Fruit fly (Drosophila melanogaster): Measurements from ENCODE around the gene xit.

xit gene

DNA sequence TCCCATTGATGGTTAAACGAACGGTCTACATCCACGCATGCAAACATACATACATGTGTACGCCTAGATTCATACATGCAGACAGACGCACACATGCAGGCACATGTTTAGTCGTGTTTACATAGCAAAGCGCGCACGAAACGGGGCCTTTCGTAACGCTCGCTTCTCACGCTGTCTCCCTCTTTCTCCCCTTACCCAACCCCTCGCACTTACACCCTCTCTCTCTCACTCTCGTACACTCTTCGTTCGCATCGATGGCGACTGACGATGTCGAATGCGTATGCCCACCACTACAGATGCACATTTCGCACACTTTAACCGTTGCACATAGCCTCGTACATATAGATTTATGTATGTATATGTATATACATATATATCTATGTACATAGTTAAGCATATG is 45.2 kb downstream of the xit start (continued):
- TF ChIP-seq tap (tag; optimal IDR thresholded peaks at IDR 0.05) (peak; percentile 26), CG4328 (GFP tag; optimal IDR thresholded peaks at IDR 0.05) (peak; percentile 38), Sox100B (GFP tag; optimal IDR thresholded peaks at IDR 0.05) (no peak), knrl (GFP tag; IDR thresholded peaks at IDR 0.05; ENCODE audit: partially characterized antibody) (no peak), Vsx1 (GFP tag; optimal IDR thresholded peaks at IDR 0.05) (no peak), ash1 (GFP tag; optimal IDR thresholded peaks at IDR 0.05) (peak; percentile 72), CG10209 (GFP tag; optimal IDR thresholded peaks at IDR 0.05) (no peak), zf30C (GFP tag; optimal IDR thresholded peaks at IDR 0.05) (no peak), CG8281 (tag; optimal IDR thresholded peaks at IDR 0.05) (no peak), CG1602 (GFP tag; optimal IDR thresholded peaks at IDR 0.05) (no peak), jumu (GFP tag; optimal IDR thresholded peaks at IDR 0.05) (no peak), Med (GFP tag) (peak; percentile 51), TFAM (GFP tag; optimal IDR thresholded peaks at IDR 0.05) (no peak), row (GFP tag; IDR thresholded peaks at IDR 0.05) (0 out of 3 replicates have a peak, but pooled peaks have one; percentile 17), Mes4 (GFP tag; optimal IDR thresholded peaks at IDR 0.05) (no peak), kni (GFP tag; optimal IDR thresholded peaks at IDR 0.05) (peak; percentile 86), HLHmδ (GFP tag; optimal IDR thresholded peaks at IDR 0.05) (peak; percentile 45), sug (tag; optimal IDR thresholded peaks at IDR 0.05) (peak; percentile 16), toy (GFP tag; IDR thresholded peaks at IDR 0.05) (no peak), CG14860 (GFP tag; IDR thresholded peaks at IDR 0.05; ENCODE audit: partially characterized antibody) (no peak), lilli (GFP tag; optimal IDR thresholded peaks at IDR 0.05) (no peak), pho (GFP tag; optimal IDR thresholded peaks at IDR 0.05) (no peak), CG8478 (optimal IDR thresholded peaks at IDR 0.05) (peak; percentile 89), D19A (tag; optimal IDR thresholded peaks at IDR 0.05) (peak; percentile 13), ara (GFP tag; IDR thresholded peaks at IDR 0.05) (no peak), nerfin-1 (tag; optimal IDR thresholded peaks at IDR 0.05) (peak; percentile 21), pb (GFP tag; optimal IDR thresholded peaks at IDR 0.05) (no peak), CG11093 (GFP tag; IDR thresholded peaks at IDR 0.05) (no peak), Xrp1 (GFP tag; IDR thresholded peaks at IDR 0.05) (no peak), CG2875 (GFP tag; optimal IDR thresholded peaks at IDR 0.05) (no peak), CG3407 (GFP tag; optimal IDR thresholded peaks at IDR 0.05) (no peak), CG1792 (GFP tag; optimal IDR thresholded peaks at IDR 0.05) (no peak), corto (GFP tag; optimal IDR thresholded peaks at IDR 0.05) (no peak), CG4360 (GFP tag; IDR thresholded peaks at IDR 0.05) (peak; percentile 19; the same call in 1 of the 2 replicates), CG11696 (GFP tag; IDR thresholded peaks at IDR 0.05) (no peak), exex (tag; optimal IDR thresholded peaks at IDR 0.05) (no peak), CG17328 (GFP tag; IDR thresholded peaks at IDR 0.05) (no peak), CG12155 (GFP tag; optimal IDR thresholded peaks at IDR 0.05) (no peak), CG12071 (GFP tag; optimal IDR thresholded peaks at IDR 0.05) (peak; percentile 36)

DNA sequence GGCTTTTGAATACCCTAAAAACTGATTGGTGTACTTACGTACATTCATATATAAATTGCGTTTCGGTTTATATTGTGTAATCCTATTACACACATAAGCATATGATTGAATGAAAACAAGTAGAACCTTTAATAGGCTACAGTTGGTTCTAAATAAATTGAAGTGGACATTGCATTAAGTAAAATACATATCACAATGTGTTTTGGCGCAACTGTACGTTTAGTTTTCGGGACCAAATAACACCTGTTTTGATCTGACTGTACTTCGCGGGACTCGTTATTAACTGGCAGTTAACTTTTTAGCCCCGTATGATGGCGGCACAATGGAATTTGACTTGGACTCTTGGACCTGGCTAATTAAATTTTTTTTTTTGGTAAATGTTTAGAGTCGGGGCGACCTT is 45.9 kb downstream of the xit start:
- no peak for TF ChIP-seq CG33213 (GFP tag; optimal IDR thresholded peaks at IDR 0.05)
- TF ChIP-seq E2f1 (GFP tag; IDR thresholded peaks at IDR 0.05), result no peak
- TF ChIP-seq Vsx1 (GFP tag; optimal IDR thresholded peaks at IDR 0.05), result peak; percentile 10
- no peak for TF ChIP-seq CG10274 (GFP tag; optimal IDR thresholded peaks at IDR 0.05)
- TF ChIP-seq CHES-1-like (GFP tag; optimal IDR thresholded peaks at IDR 0.05), result no peak
- TF ChIP-seq CG6791 (GFP tag; IDR thresholded peaks at IDR 0.05; ENCODE audit: partially characterized antibody), result 0 out of 3 replicates have a peak, but pooled peaks have one; percentile 20
- TF ChIP-seq pfk (GFP tag; optimal IDR thresholded peaks at IDR 0.05), result no peak
- TF ChIP-seq corto (GFP tag; optimal IDR thresholded peaks at IDR 0.05), result no peak
- TF ChIP-seq Med (GFP tag), result peak; percentile 35
- no peak for TF ChIP-seq chm (GFP tag; IDR thresholded peaks at IDR 0.05)
- TF ChIP-seq NK7.1 (GFP tag; optimal IDR thresholded peaks at IDR 0.05), result no peak
- TF ChIP-seq CG6272 (GFP tag; IDR thresholded peaks at IDR 0.05), result no peak
- peak; percentile 63 for TF ChIP-seq sens (GFP tag)
- TF ChIP-seq sqz (GFP tag; optimal IDR thresholded peaks at IDR 0.05), result peak; percentile 40
- no peak for TF ChIP-seq NFAT (GFP tag; IDR thresholded peaks at IDR 0.05)
- TF ChIP-seq D19A (tag; optimal IDR thresholded peaks at IDR 0.05), result peak; percentile 71
- no peak for TF ChIP-seq CG10565 (GFP tag; optimal IDR thresholded peaks at IDR 0.05)
